Fruit fly (Drosophila melanogaster): ENCODE data around the gene CG3939.

DNA sequence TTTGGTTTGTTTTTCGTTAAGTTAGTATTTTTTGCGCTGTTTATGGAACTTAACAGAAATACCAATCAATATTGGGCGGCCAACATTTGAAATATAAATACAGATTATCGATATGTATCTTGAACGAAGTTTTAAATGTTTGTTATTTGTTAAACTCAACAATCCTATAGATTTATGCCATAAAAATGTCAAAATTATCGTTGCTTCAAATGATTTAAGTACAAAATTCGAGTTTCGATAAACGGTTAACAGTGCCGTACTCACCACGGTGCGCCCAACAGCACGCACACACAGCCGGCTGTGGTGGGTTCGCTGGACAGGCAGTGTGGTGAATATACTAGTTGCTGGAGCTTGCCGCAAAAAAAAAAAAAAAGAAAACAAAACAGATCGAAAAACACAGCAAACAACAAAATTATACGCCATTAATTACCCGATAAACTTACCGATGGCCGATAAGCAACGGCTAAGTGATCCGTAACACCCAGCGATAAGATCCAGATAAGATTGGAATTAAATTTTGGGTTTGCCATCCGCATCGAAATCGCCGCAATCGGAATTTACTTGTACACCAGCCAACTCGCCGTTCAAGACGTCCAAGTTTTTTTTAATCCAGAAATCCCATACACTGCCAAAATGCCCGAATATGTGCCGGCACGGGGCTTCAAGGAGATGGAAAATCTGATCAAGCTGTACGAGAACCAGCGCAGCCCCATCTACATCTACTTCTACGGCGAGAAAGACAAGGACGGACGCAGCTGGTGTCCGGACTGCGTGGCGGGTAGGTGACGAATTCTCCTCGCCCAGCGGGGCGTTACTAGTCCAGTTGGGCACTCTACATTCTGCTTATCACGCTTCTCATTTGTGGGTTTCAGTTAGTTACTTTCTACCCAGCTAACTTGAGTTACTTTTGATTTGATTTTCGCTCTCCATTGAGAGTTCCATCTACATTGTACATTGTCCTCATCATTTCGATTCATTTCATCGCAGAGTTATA lies at the start of gene CG3939:
- TF ChIP-seq psq (optimal IDR thresholded peaks at IDR 0.05) (no peak), h (optimal IDR thresholded peaks at IDR 0.05) (no peak), Sin3A (optimal IDR thresholded peaks at IDR 0.05) (no peak)

Data from Kc167 (cell line).